Worm (Caenorhabditis elegans): ENCODE data around the gene ZK863.1.

The ZK863.1 gene

DNA sequence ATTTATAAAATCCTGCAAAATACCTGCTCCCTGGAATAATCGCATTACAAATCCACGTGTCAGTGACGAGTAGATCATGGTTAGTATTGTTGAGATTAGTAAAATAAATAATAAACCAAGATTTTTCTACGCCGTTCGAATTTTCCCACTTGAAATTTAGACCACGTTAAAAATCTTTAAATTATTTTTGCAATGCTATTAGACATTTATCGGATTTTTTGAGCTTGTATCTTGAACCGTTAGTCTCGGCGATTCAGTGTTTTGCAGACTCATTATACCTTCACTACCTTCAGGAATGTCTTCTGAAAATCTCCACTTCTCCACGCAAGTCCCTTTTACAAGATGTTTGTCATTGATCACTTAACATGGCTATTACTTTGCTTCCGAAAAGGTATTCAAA, 7.8 kb downstream of the ZK863.1 start, which contains the start of gene C27A7.5:
TSS of gene C27A7.5 (minus strand) at position 101 of the 400 bp plus-strand sequence.
- TF ChIP-seq skn-1 (tag; optimal IDR thresholded peaks at IDR 0.05) (no peak), nfya-1 (tag; optimal IDR thresholded peaks at IDR 0.05; ENCODE audit: insufficient read depth) (no peak), unc-62 (GFP tag; optimal IDR thresholded peaks at IDR 0.05) (no peak), ceh-82 (tag; optimal IDR thresholded peaks at IDR 0.05) (no peak), nhr-23 (tag; optimal IDR thresholded peaks at IDR 0.05) (no peak)

DNA sequence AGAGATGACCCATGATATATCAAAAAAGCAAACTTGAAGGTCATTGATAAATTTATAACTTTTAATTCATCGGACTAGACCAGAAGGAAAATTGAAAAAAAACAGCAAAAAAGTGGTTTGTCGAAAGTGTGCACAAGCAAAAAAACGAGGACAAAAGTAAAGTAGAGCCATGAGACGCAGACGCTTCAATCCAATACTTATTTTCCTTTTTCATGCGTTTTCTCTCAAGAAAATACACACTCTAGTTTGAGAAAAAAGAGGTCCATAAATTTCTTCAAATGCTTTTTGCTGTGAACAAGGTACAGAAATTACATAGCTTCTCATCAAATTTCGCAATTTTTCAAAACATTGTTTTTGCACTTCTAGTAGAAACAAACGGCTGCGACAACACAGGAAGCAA, 8.9 kb downstream of the ZK863.1 start:
- no peak for TF ChIP-seq egl-27 (tag; optimal IDR thresholded peaks at IDR 0.05)
- no peak for TF ChIP-seq unc-39 (tag; optimal IDR thresholded peaks at IDR 0.05)
- TF ChIP-seq pha-4 (tag; optimal IDR thresholded peaks at IDR 0.05) = no peak
- no peak for TF ChIP-seq eor-1 (tag; optimal IDR thresholded peaks at IDR 0.05)
- TF ChIP-seq zag-1 (tag; optimal IDR thresholded peaks at IDR 0.05) = no peak
- TF ChIP-seq aly-2 (tag; optimal IDR thresholded peaks at IDR 0.05) = no peak
- no peak for TF ChIP-seq mml-1 (tag; optimal IDR thresholded peaks at IDR 0.05)
- TF ChIP-seq elt-3 (tag; optimal IDR thresholded peaks at IDR 0.05) = no peak
- no peak for TF ChIP-seq lsy-12 (tag; optimal IDR thresholded peaks at IDR 0.05)
- TF ChIP-seq hmg-11 (tag; optimal IDR thresholded peaks at IDR 0.05) = peak; percentile 34
- TF ChIP-seq ztf-4 (tag; optimal IDR thresholded peaks at IDR 0.05) = no peak
- no peak for TF ChIP-seq fkh-10 (GFP tag; optimal IDR thresholded peaks at IDR 0.05)
- peak; percentile 15 for TF ChIP-seq nfya-1 (tag; optimal IDR thresholded peaks at IDR 0.05; ENCODE audit: insufficient read depth)
- TF ChIP-seq ZK546.5 (tag; optimal IDR thresholded peaks at IDR 0.05) = no peak
- TF ChIP-seq R02D3.7 (tag; optimal IDR thresholded peaks at IDR 0.05) = no peak
- no peak for TF ChIP-seq nhr-28 (tag; optimal IDR thresholded peaks at IDR 0.05)

DNA sequence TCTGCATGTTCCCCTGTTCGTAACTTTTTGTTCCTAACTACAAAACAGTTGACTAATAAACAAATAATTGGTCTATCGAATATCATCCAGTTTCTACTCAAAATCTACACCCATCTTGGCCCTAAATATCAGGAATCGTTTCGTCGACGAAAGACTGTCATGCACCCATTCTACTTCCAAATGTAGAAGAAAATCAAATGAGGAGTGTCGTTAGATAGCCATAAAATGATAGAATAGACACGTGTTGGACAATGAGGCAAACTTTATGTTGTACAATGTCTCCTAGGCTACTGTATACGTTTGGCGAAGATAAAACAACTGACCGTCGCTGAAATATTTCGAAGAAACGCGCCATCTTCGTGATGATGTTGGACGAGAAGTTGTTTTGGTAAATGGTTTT, 10.0 kb downstream of the ZK863.1 start:
- TF ChIP-seq nhr-25 (tag; optimal IDR thresholded peaks at IDR 0.05) = peak; percentile 51
- no peak for TF ChIP-seq mdl-1 (tag; optimal IDR thresholded peaks at IDR 0.05)
- TF ChIP-seq unc-39 (tag; optimal IDR thresholded peaks at IDR 0.05) = no peak
- TF ChIP-seq pha-4 (tag; optimal IDR thresholded peaks at IDR 0.05) = no peak
- no peak for TF ChIP-seq elt-1 (tag; optimal IDR thresholded peaks at IDR 0.05)
- TF ChIP-seq sea-2 (GFP tag; optimal IDR thresholded peaks at IDR 0.05) = no peak
- no peak for TF ChIP-seq pqm-1 (tag; optimal IDR thresholded peaks at IDR 0.05)
- TF ChIP-seq ama-1 (optimal IDR thresholded peaks at IDR 0.05) = no peak
- no peak for TF ChIP-seq hmg-11 (tag; optimal IDR thresholded peaks at IDR 0.05)
- TF ChIP-seq snpc-4 (tag; optimal IDR thresholded peaks at IDR 0.05) = no peak
- no peak for TF ChIP-seq aly-2 (tag; optimal IDR thresholded peaks at IDR 0.05)
- TF ChIP-seq nhr-43 (tag; optimal IDR thresholded peaks at IDR 0.05; ENCODE audit: poor library complexity, severe bottlenecking) = no peak
- TF ChIP-seq skn-1 (tag; optimal IDR thresholded peaks at IDR 0.05) = no peak
- TF ChIP-seq eor-1 (tag; optimal IDR thresholded peaks at IDR 0.05) = no peak
- no peak for TF ChIP-seq zag-1 (tag; optimal IDR thresholded peaks at IDR 0.05)
- peak; percentile 35 for TF ChIP-seq egl-5 (tag; optimal IDR thresholded peaks at IDR 0.05)
- TF ChIP-seq jun-1 (tag; optimal IDR thresholded peaks at IDR 0.05) = no peak
- no peak for TF ChIP-seq nhr-67 (tag; optimal IDR thresholded peaks at IDR 0.05)

DNA sequence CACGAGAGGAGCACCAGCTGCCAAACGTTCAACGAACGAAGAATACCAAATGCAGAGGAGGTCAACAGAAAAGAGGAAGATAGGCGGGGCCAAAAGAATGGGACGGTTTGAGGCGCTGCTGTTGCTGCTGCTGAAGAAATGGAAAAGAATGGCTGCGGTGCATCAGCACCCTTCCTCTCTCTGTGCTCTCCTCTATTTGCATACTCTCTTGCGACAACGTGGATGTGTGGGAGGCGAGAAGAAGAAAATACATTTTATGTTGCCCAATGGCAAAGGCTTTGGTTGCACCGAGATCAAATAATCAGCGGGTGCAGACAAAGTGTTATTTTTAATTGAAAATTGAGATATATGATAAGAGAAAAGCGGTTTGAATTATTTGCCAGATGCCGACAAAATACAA, 11.6 kb downstream of the ZK863.1 start:
- no peak for TF ChIP-seq mml-1 (tag; optimal IDR thresholded peaks at IDR 0.05)
- peak; percentile 25 for TF ChIP-seq nfya-1 (tag; optimal IDR thresholded peaks at IDR 0.05; ENCODE audit: insufficient read depth)

DNA sequence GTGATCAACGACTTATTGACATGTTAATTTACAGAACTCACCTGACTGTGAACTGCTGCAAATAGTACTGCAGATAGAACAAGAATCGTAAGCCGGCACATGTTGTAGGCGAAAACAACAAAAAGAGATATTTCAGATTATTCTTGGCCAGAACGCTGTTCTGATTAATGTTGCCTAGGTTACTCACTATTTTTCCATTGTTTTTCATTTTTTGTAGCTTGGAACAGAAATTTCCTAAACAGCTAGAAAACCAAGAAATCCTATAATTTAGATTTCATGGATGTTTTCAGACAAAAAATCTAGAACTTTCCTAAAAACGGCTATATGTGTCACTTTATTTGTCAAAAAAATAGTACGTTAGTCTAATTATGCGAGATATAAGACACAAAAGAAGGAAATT, 15.5 kb downstream of the ZK863.1 start, which contains the start of gene C27A7.9:
TSS of gene C27A7.9 (minus strand) at position 101 of the 400 bp plus-strand sequence.
- TF ChIP-seq ceh-9 (tag; optimal IDR thresholded peaks at IDR 0.05) (no peak), jun-1 (tag; optimal IDR thresholded peaks at IDR 0.05) (no peak), ztf-4 (tag; optimal IDR thresholded peaks at IDR 0.05) (no peak), pha-4 (tag; optimal IDR thresholded peaks at IDR 0.05) (no peak), tbx-2 (tag; optimal IDR thresholded peaks at IDR 0.05) (no peak), eor-1 (tag; optimal IDR thresholded peaks at IDR 0.05) (no peak), R02D3.7 (tag; optimal IDR thresholded peaks at IDR 0.05) (no peak), lin-39 (tag; optimal IDR thresholded peaks at IDR 0.05) (no peak), nhr-43 (tag; optimal IDR thresholded peaks at IDR 0.05; ENCODE audit: poor library complexity, severe bottlenecking) (no peak), fos-1 (tag; optimal IDR thresholded peaks at IDR 0.05) (no peak), unc-62 (GFP tag; optimal IDR thresholded peaks at IDR 0.05) (no peak), mdl-1 (tag; optimal IDR thresholded peaks at IDR 0.05) (no peak)

Measured in whole organism, L3 larva.